Worm (Caenorhabditis elegans): ENCODE measurements around the gene T13C2.2.

ce11 chrII:6768014-6768413 is 24.0 kb upstream of the T13C2.2 start, which contains the start of gene F41G3.18:
- TF ChIP-seq jun-1 (tag; optimal IDR thresholded peaks at IDR 0.05), result no peak
- no peak for TF ChIP-seq ama-1 (optimal IDR thresholded peaks at IDR 0.05)
- TF ChIP-seq hlh-30 (tag; optimal IDR thresholded peaks at IDR 0.05; ENCODE audit: insufficient read depth), result no peak
- TF ChIP-seq nhr-11 (tag; optimal IDR thresholded peaks at IDR 0.05), result no peak
- TF ChIP-seq ceh-32 (tag; optimal IDR thresholded peaks at IDR 0.05; ENCODE audit: poor library complexity), result no peak
- no peak for TF ChIP-seq Y48G9A.11 (GFP tag; IDR thresholded peaks at IDR 0.05)
- TF ChIP-seq zfp-2 (tag; optimal IDR thresholded peaks at IDR 0.05), result no peak
- no peak for TF ChIP-seq unc-62 (GFP tag; optimal IDR thresholded peaks at IDR 0.05 in 1 of 2)
- TF ChIP-seq unc-62 (tag; optimal IDR thresholded peaks at IDR 0.05), result no peak
